Fruit fly (Drosophila melanogaster) whole organism, prepupa: ENCODE results near the gene CG31928.

ENCODE experiments used
- Blimp-1 ChIP-seq: fragments of 200-800 bp; sonication (Bioruptor generic); optimal IDR thresholded peaks from 3 replicates; lab custom pipeline; 2017; ENCODE audit warnings: missing biosample characterization, missing genetic modification characterization, mild to moderate bottlenecking, moderate library complexity, missing genetic modification reagents
- CG10631 ChIP-seq: fragments of 200-800 bp; sonication (Bioruptor generic); optimal IDR thresholded peaks from 2 replicates; lab custom pipeline; 2016; ENCODE audit warnings: missing biosample characterization, missing genetic modification characterization
- CG11902 ChIP-seq: fragments of 200-800 bp; sonication (Bioruptor generic); optimal IDR thresholded peaks from 3 replicates; lab custom pipeline; 2016; ENCODE audit warnings: missing biosample characterization, missing genetic modification characterization
- CG15336 ChIP-seq: fragments of 200-800 bp; sonication (Bioruptor generic); IDR thresholded peaks from 2 replicates; pipeline ENCODE4 v1.3.6; 2022; ENCODE audit warnings: missing biosample characterization, missing genetic modification characterization
- CG1621 ChIP-seq: fragments of 200-800 bp; sonication (Bioruptor generic); optimal IDR thresholded peaks from 3 replicates; lab custom pipeline; 2018; ENCODE audit warnings: missing biosample characterization, mild to moderate bottlenecking, missing genetic modification characterization
- CG31627 ChIP-seq: fragments of 200-800 bp; sonication (Bioruptor generic); optimal IDR thresholded peaks from 3 replicates; lab custom pipeline; 2016; ENCODE audit warnings: missing biosample characterization, missing genetic modification characterization
- CG32006 ChIP-seq: fragments of 200-800 bp; sonication (Bioruptor generic); optimal IDR thresholded peaks from 3 replicates; lab custom pipeline; 2017; ENCODE audit warnings: missing biosample characterization, mild to moderate bottlenecking, missing genetic modification characterization
- CG3919 ChIP-seq: fragments of 200-800 bp; sonication (Bioruptor generic); optimal IDR thresholded peaks from 3 replicates; lab custom pipeline; 2016; ENCODE audit warnings: missing biosample characterization, missing genetic modification characterization
- CG6163 ChIP-seq: fragments of 200-800 bp; sonication (Bioruptor generic); IDR thresholded peaks from 3 replicates; pipeline ENCODE4 v1.3.6; 2022; ENCODE audit warnings: missing biosample characterization, missing genetic modification characterization
- CG6276 ChIP-seq: fragments of 200-800 bp; sonication (Bioruptor generic); optimal IDR thresholded peaks from 2 replicates; lab custom pipeline; 2017; ENCODE audit warnings: missing biosample characterization, mild to moderate bottlenecking, missing genetic modification characterization
- CG6808 ChIP-seq: fragments of 200-800 bp; sonication (Bioruptor generic); optimal IDR thresholded peaks from 3 replicates; lab custom pipeline; 2017; ENCODE audit warnings: missing biosample characterization, missing genetic modification characterization, mild to moderate bottlenecking, moderate library complexity, missing genetic modification reagents
- CG8119 ChIP-seq: fragments of 200-800 bp; sonication (Bioruptor generic); IDR thresholded peaks from 3 replicates; pipeline ENCODE4 v1.3.6; 2022; ENCODE audit warnings: missing biosample characterization, missing genetic modification characterization
- CG8319 ChIP-seq: fragments of 200-800 bp; sonication (Bioruptor generic); optimal IDR thresholded peaks from 3 replicates; lab custom pipeline; 2016; ENCODE audit warnings: missing biosample characterization, missing genetic modification characterization
- CG9139 ChIP-seq: fragments of 200-800 bp; sonication (Bioruptor generic); optimal IDR thresholded peaks from 3 replicates; lab custom pipeline; 2017; ENCODE audit warnings: missing biosample characterization, mild to moderate bottlenecking, missing genetic modification characterization
- Eip78C ChIP-seq: fragments of 200-800 bp; sonication (Bioruptor generic); peaks from one replicate; lab custom pipeline; 2016; ENCODE audit warnings: missing biosample characterization, missing genetic modification characterization
- Ets21C ChIP-seq: fragments of 200-800 bp; sonication (Bioruptor generic); optimal IDR thresholded peaks from 3 replicates; lab custom pipeline; 2016; ENCODE audit warnings: missing biosample characterization, missing genetic modification characterization
- Ets96B ChIP-seq: fragments of 200-800 bp; optimal IDR thresholded peaks from 2 replicates; lab custom pipeline; 2019; ENCODE audit warnings: missing biosample characterization, mild to moderate bottlenecking, missing genetic modification characterization, moderate library complexity
- Gug ChIP-seq: fragments of 200-800 bp; sonication (Bioruptor generic); IDR thresholded peaks from 2 replicates; pipeline ENCODE4 v1.3.6; 2022; ENCODE audit warnings: missing biosample characterization, missing genetic modification characterization
- Hr38 ChIP-seq: sonication (Bioruptor generic); optimal IDR thresholded peaks from 2 replicates; lab custom pipeline; 2016; ENCODE audit warnings: missing biosample characterization, missing genetic modification characterization
- Hr39 ChIP-seq: fragments of 200-800 bp; sonication (Bioruptor generic); optimal IDR thresholded peaks from 2 replicates; lab custom pipeline; 2016; ENCODE audit warnings: missing biosample characterization, missing genetic modification characterization
- Hr4 ChIP-seq: fragments of 200-800 bp; sonication (Bioruptor generic); optimal IDR thresholded peaks from 3 replicates; lab custom pipeline; 2016; ENCODE audit warnings: missing biosample characterization, missing genetic modification characterization
- Smox ChIP-seq: fragments of 200-800 bp; sonication (Bioruptor generic); optimal IDR thresholded peaks from 3 replicates; lab custom pipeline; 2016; ENCODE audit warnings: missing biosample characterization, missing genetic modification characterization
- Sox14 ChIP-seq: fragments of 200-800 bp; sonication (Bioruptor generic); optimal IDR thresholded peaks from 3 replicates; lab custom pipeline; 2016; ENCODE audit warnings: missing biosample characterization, missing genetic modification characterization
- achi ChIP-seq: fragments of 200-800 bp; sonication (Bioruptor generic); optimal IDR thresholded peaks from 3 replicates; lab custom pipeline; 2016; ENCODE audit warnings: missing biosample characterization, missing genetic modification characterization
- acj6 ChIP-seq: fragments of 200-800 bp; sonication (Bioruptor generic); optimal IDR thresholded peaks from 3 replicates; lab custom pipeline; 2016; ENCODE audit warnings: missing biosample characterization, missing genetic modification characterization
- cyc ChIP-seq: fragments of 200-800 bp; sonication (Bioruptor generic); optimal IDR thresholded peaks from 3 replicates; lab custom pipeline; 2016; ENCODE audit warnings: missing biosample characterization, missing genetic modification characterization
- dac ChIP-seq: fragments of 200-800 bp; sonication (Bioruptor generic); optimal IDR thresholded peaks from 2 replicates; lab custom pipeline; 2017; ENCODE audit warnings: missing biosample characterization, mild to moderate bottlenecking, missing genetic modification characterization
- dsx ChIP-seq: fragments of 200-800 bp; optimal IDR thresholded peaks from 3 replicates; lab custom pipeline; 2019; ENCODE audit warnings: missing biosample characterization, mild to moderate bottlenecking, missing genetic modification characterization, moderate library complexity; ENCODE audit not compliant: poor library complexity, severe bottlenecking
- eg ChIP-seq: fragments of 200-800 bp; sonication (Bioruptor generic); IDR thresholded peaks from 3 replicates; pipeline ENCODE4 v1.3.6; 2022; ENCODE audit warnings: missing biosample characterization, missing genetic modification characterization
- esn ChIP-seq: fragments of 200-800 bp; sonication (Bioruptor generic); optimal IDR thresholded peaks from 2 replicates; lab custom pipeline; 2016; ENCODE audit warnings: missing biosample characterization, mild to moderate bottlenecking, missing genetic modification characterization, moderate library complexity
- fd85E ChIP-seq: fragments of 200-800 bp; sonication (Bioruptor generic); optimal IDR thresholded peaks from 3 replicates; lab custom pipeline; 2016; ENCODE audit warnings: missing biosample characterization, missing genetic modification characterization
- fkh ChIP-seq: fragments of 200-800 bp; sonication (Bioruptor generic); optimal IDR thresholded peaks from 3 replicates; lab custom pipeline; 2017; ENCODE audit warnings: missing biosample characterization, mild to moderate bottlenecking, missing genetic modification characterization, moderate library complexity
- net ChIP-seq: fragments of 200-800 bp; sonication (Bioruptor generic); optimal IDR thresholded peaks from 3 replicates; lab custom pipeline; 2016; ENCODE audit warnings: missing biosample characterization, missing genetic modification characterization
- salr ChIP-seq, 2 experiments: fragments of 200-800 bp; sonication (Bioruptor generic); optimal IDR thresholded peaks; 3 replicates each; lab custom pipeline; 2016 to 2018; ENCODE audit warnings: missing biosample characterization in 2 of 2, missing genetic modification characterization in 2 of 2, mild to moderate bottlenecking in 1 of 2
- svp ChIP-seq: fragments of 200-800 bp; sonication (Bioruptor generic); peaks from one replicate; lab custom pipeline; 2016; ENCODE audit warnings: missing biosample characterization, missing genetic modification characterization
- vri ChIP-seq: fragments of 200-800 bp; sonication (Bioruptor generic); optimal IDR thresholded peaks from 3 replicates; lab custom pipeline; 2016; ENCODE audit warnings: missing biosample characterization, mild to moderate bottlenecking, missing genetic modification characterization

Gene CG31928

DNA sequence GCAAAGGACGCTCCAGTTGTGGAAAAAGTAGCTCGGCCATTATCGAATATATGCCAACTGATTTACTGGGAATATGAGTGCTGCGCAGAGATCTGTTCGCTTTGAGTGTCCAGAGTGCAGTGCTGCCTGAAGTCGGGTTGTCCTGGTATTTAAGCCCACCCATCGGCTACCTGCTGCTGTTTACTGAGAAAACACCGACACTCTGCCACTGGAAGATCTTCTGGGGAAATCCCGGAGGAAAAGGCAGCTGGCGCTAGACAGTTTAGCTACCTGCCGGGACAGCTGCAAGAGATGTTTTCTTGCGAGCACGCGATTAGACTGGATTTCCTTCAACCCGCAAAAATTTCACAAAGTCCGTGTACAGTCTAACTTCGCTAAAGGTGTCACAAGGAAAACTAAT lies 25.9 kb downstream of the CG31928 start, which contains the start of gene halo:
TSS of gene halo (minus strand) at position 127 of the 400 bp plus-strand sequence.
- TF ChIP-seq cyc (GFP tag; lab: Kevin White, UChicago) (no peak), CG8319 (no peak), svp (no peak), net (GFP tag; lab: Kevin White, UChicago) (no peak), Smox (no peak), Hr4 (GFP tag; lab: Kevin White, UChicago) (no peak), fkh (no peak), Blimp-1 (GFP tag; lab: Kevin White, UChicago) (no peak), achi (GFP tag; lab: Kevin White, UChicago) (no peak), CG9139 (GFP tag; lab: Kevin White, UChicago) (no peak)

DNA sequence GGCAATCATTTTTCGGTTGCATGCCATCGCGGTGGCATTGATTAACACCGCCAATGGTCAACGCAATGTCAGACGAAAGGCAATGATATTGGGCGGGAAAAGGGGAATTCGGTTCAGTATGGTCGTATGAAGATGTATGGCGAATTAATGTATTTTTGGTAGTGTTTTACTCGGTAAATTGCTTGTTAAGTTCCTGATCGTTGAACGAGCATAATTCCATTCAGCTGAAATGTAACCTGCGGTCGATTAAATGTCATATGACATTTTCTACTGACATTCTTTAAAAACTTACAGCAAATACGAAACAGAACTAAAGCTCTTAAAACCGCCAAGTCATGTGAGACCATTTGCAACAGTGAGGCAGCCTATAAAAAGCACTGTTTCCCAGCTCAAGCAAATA lies 28.1 kb downstream of the CG31928 start, which contains the start of gene Or22a:
TSS of gene Or22a (plus strand) at position 301 of the 400 bp plus-strand sequence.
- TF ChIP-seq Eip78C (GFP tag; lab: Kevin White, UChicago), result no peak
- no peak for TF ChIP-seq dsx (GFP tag; lab: Kevin White, UChicago)
- TF ChIP-seq svp, result no peak
- TF ChIP-seq CG8319, result no peak
- no peak for TF ChIP-seq esn
- TF ChIP-seq Sox14 (GFP tag; lab: Kevin White, UChicago), result no peak
- TF ChIP-seq CG6276, result no peak
- TF ChIP-seq dac (GFP tag; lab: Kevin White, UChicago), result no peak
- no peak for TF ChIP-seq Ets21C (GFP tag; lab: Kevin White, UChicago)

DNA sequence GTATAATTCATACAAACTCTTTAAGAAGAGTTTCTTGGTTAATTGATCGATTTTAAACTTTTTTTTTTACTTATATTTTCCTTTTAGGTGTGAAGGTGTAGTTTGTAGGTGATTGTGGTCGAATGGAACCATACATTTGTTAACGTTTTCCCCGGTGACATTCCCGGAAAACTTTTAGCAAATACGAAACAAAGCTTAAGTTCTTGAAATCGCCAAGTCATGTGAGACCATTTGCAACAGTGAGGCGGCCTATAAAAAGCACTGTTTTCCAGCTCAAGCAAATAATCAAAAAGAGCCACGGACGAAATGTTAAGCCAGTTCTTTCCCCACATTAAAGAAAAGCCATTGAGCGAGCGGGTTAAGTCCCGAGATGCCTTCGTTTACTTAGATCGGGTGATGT lies 30.3 kb downstream of the CG31928 start, which contains the start of gene Or22b:
TSS of gene Or22b (plus strand) at position 301 of the 400 bp plus-strand sequence.
- no peak for TF ChIP-seq CG31627 (GFP tag; lab: Kevin White, UChicago)
- no peak for TF ChIP-seq net (GFP tag; lab: Kevin White, UChicago)
- no peak for TF ChIP-seq CG8119 (GFP tag; lab: Robert Waterston, UW)
- TF ChIP-seq Hr39 (GFP tag; lab: Kevin White, UChicago), result no peak
- TF ChIP-seq, all 60 proteins: peak for 0

DNA sequence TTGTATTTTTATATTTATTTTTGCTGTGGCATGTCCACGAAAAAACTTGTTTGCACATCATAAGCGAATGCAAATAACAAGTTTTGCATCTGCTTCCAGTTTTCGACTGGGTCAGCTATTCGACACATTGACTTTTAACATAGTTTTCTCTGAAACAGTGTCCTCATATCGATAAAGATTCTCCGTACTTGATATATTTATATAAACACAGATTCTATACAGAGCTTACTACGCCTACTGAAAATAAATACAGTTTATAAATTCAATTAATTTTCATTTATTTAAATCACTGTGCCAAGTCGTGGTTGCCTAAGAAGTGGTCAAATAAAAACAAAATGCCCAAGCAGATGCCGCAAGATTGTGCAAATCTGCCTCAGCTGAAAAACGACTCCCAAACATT lies 43.1 kb downstream of the CG31928 start:
- no peak for TF ChIP-seq CG31627 (GFP tag; lab: Kevin White, UChicago)
- TF ChIP-seq Hr4 (GFP tag; lab: Kevin White, UChicago), result peak; percentile 10
- TF ChIP-seq salr (GFP tag; optimal IDR thresholded peaks at IDR 0.05; lab: Kevin White, UChicago), result no peak
- no peak for TF ChIP-seq CG1621
- no peak for TF ChIP-seq CG10631 (GFP tag; lab: Kevin White, UChicago)
- peak; percentile 18 for TF ChIP-seq Eip78C (GFP tag; lab: Kevin White, UChicago)
- TF ChIP-seq CG11902, result no peak
- TF ChIP-seq vri (GFP tag; lab: Kevin White, UChicago), result no peak
- TF ChIP-seq CG15336 (GFP tag; lab: Robert Waterston, UW), result no peak
- peak; percentile 77 for TF ChIP-seq eg (GFP tag; lab: Robert Waterston, UW)
- 0 out of 3 replicates have a peak, but pooled peaks have one; percentile 14 for TF ChIP-seq CG6163
- no peak for TF ChIP-seq Hr38 (GFP tag; lab: Kevin White, UChicago)
- TF ChIP-seq Gug, result 0 out of 2 replicates have a peak, but pooled peaks have one; percentile 8
- TF ChIP-seq esn, result no peak
- peak; percentile 62 for TF ChIP-seq CG6276
- TF ChIP-seq Ets96B (tag; lab: Kevin White, UChicago), result no peak
- TF ChIP-seq CG8119 (GFP tag; lab: Robert Waterston, UW), result 0 out of 3 replicates have a peak, but pooled peaks have one; percentile 16
- TF ChIP-seq acj6 (GFP tag; lab: Kevin White, UChicago), result no peak
- no peak for TF ChIP-seq fd85E (GFP tag; lab: Kevin White, UChicago)
- TF ChIP-seq CG9139 (GFP tag; lab: Kevin White, UChicago), result no peak
- TF ChIP-seq CG6808 (GFP tag; lab: Kevin White, UChicago), result no peak
- peak; percentile 34 for TF ChIP-seq CG32006 (GFP tag; lab: Kevin White, UChicago)
- no peak for TF ChIP-seq CG3919 (GFP tag; lab: Kevin White, UChicago)
- TF ChIP-seq, all 60 proteins: peak for 8
